Worm (Caenorhabditis elegans): ENCODE data around the gene Y17G7B.23.

DNA sequence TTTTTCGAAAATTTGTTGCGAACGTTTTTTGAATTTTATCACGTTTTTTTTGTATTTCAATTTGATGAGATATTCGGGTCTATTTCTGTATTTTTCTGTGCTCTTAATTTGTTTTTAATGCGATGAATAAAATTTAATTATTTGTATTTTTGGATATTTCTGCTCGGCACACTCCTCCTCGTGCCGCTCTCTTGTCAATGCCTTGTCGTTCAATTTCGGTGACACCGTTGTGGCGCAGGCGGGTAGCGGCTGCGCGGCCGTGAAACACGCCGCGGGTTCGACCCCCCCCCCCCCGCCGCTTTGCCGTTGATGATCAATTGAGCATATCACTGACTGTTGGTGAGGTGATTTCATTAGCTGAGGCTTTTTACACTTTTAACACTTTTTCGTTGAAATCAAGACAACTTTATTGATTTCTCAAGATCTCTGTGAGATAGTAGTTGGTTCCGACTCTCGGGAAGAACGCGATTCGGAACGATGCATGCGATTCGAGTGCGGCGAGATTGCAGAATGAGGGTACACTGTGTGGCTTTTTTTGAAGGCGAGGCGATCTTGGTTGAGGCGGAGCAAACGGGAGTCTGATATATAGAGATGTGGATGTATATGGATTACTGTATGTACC, 38.3 kb upstream of the Y17G7B.23 start:
- TF ChIP-seq R02D3.7 (tag; optimal IDR thresholded peaks at IDR 0.05) (no peak), blmp-1 (tag; optimal IDR thresholded peaks at IDR 0.05; ENCODE audit: insufficient read depth) (no peak), nhr-23 (tag; optimal IDR thresholded peaks at IDR 0.05) (no peak), peb-1 (tag; optimal IDR thresholded peaks at IDR 0.05) (no peak), skn-1 (tag; optimal IDR thresholded peaks at IDR 0.05) (no peak), ztf-4 (tag; optimal IDR thresholded peaks at IDR 0.05) (peak; percentile 31), elt-1 (tag; optimal IDR thresholded peaks at IDR 0.05) (no peak), ztf-11 (tag; optimal IDR thresholded peaks at IDR 0.05) (no peak), nhr-237 (tag; optimal IDR thresholded peaks at IDR 0.05) (no peak), fos-1 (tag; optimal IDR thresholded peaks at IDR 0.05) (peak; percentile 59), aly-2 (tag; optimal IDR thresholded peaks at IDR 0.05) (no peak), ZK546.5 (tag; optimal IDR thresholded peaks at IDR 0.05) (no peak), lsy-2 (tag; optimal IDR thresholded peaks at IDR 0.05) (peak; percentile 49 to 59)

All from whole organism, L2 larva.